Worm (Caenorhabditis elegans): ENCODE results near the gene F07F6.7.

F07F6.7 gene

ce11 chrII:5408924-5409323, 14.7 kb downstream of the F07F6.7 start, which contains the start of the genes EEED8.12 and EEED8.4:
Gene EEED8.12 (minus strand): TSS chrII:5409024.
Gene EEED8.4 (plus strand): TSS chrII:5409319.
- TF ChIP-seq dve-1 (tag; optimal IDR thresholded peaks at IDR 0.05; ENCODE audit: insufficient read depth): no peak
- TF ChIP-seq cey-2 (tag; optimal IDR thresholded peaks at IDR 0.05; ENCODE audit: borderline replicate concordance, insufficient read depth): no peak
- no peak for TF ChIP-seq saeg-2 (GFP tag; IDR thresholded peaks at IDR 0.05)
- TF ChIP-seq F37D6.2 (tag; optimal IDR thresholded peaks at IDR 0.05): no peak
- TF ChIP-seq ceh-62 (tag; optimal IDR thresholded peaks at IDR 0.05): no peak
- TF ChIP-seq ces-1 (GFP tag; optimal IDR thresholded peaks at IDR 0.05): no peak
- TF ChIP-seq ama-1 (optimal IDR thresholded peaks at IDR 0.05): no peak
- no peak for TF ChIP-seq nhr-41 (GFP tag; IDR thresholded peaks at IDR 0.05)
- no peak for TF ChIP-seq zag-1 (tag; optimal IDR thresholded peaks at IDR 0.05)

DNA sequence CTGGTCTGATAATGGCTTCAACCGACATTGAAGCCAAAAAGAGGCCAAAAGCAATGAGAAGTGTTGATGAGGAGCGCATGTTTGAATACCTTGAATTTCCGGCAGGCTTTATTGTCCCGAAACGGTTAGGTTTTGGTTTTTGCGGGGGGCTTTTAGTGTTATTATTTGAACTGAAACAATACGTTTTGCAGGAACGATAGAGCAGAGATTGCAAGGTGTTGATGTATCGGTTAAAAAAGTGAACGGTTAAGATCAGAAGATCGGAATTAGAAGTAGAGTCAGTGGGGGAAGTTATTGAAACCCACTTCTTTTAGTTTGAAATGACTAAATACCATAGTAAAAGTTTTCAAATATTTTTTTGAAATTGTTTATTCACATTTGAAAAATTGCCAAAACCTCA, 16.1 kb downstream of the F07F6.7 start, which contains the start of gene clec-141:
clec-141 (minus strand) TSS at position 101 of the 400 bp plus-strand sequence.
- TF ChIP-seq lin-29 (GFP tag; IDR thresholded peaks at IDR 0.05): no peak
- TF ChIP-seq nhr-25 (tag; optimal IDR thresholded peaks at IDR 0.05; ENCODE audit: borderline replicate concordance, insufficient read depth): no peak
- TF ChIP-seq lin-39 (tag; optimal IDR thresholded peaks at IDR 0.05): no peak
- TF ChIP-seq mxl-2 (GFP tag; conservative IDR thresholded peaks at IDR 0.05): no peak
- TF ChIP-seq attf-4 (tag; optimal IDR thresholded peaks at IDR 0.05): no peak

ce11 chrII:5399201-5399600, 24.5 kb downstream of the F07F6.7 start, which contains the start of gene mog-5:
Gene mog-5 (plus strand): TSS chrII:5399538.
- peak; percentile 26 for TF ChIP-seq dpl-1 (GFP tag; optimal IDR thresholded peaks at IDR 0.05)
- TF ChIP-seq madf-5 (GFP tag; IDR thresholded peaks at IDR 0.05): no peak
- no peak for TF ChIP-seq pha-4 (GFP tag; IDR thresholded peaks at IDR 0.05)
- TF ChIP-seq pha-4 (tag; optimal IDR thresholded peaks at IDR 0.05): peak; percentile 25
- no peak for TF ChIP-seq mxl-3 (GFP tag; optimal IDR thresholded peaks at IDR 0.05)
- TF ChIP-seq lin-38 (GFP tag; IDR thresholded peaks at IDR 0.05): peak; percentile 40; the same call in 1 of the 2 replicates
- no peak for TF ChIP-seq ctbp-1 (GFP tag; IDR thresholded peaks at IDR 0.05)
- peak; percentile 77 for TF ChIP-seq mes-2 (tag; optimal IDR thresholded peaks at IDR 0.05; ENCODE audit: poor library complexity, severe bottlenecking)
- peak; percentile 23 for TF ChIP-seq hlh-30 (tag; optimal IDR thresholded peaks at IDR 0.05; ENCODE audit: insufficient read depth)
- TF ChIP-seq D1046.2 (GFP tag; IDR thresholded peaks at IDR 0.05): no peak
- no peak for TF ChIP-seq lsy-2 (tag; optimal IDR thresholded peaks at IDR 0.05)
- no peak for TF ChIP-seq nhr-48 (tag; optimal IDR thresholded peaks at IDR 0.05)
- TF ChIP-seq ama-1 (optimal IDR thresholded peaks at IDR 0.05): no peak

DNA sequence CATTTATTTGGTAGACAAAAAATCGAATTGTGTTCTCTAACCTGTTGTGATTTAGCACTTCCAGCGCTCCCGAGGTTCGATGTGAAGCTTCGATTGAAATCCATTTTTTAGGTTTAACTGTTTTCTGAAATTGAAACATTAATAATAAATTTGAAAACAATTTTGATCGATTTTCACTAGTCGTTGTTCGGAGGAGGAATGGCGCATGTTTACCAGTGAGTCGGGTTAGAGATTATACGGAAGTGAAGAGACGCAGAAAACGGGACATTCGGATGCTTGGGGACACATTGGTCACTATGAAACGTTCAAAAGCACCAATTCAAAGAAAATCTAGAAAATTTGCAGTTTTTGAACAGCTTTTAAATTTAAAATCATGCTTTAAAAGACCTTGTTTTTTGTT, 24.9 kb downstream of the F07F6.7 start, which contains the start of gene fbxl-3:
fbxl-3 (minus strand) TSS at position 124 of the 400 bp plus-strand sequence.
- TF ChIP-seq lsy-2 (tag; optimal IDR thresholded peaks at IDR 0.05) (no peak), hif-1 (tag; optimal IDR thresholded peaks at IDR 0.05) (no peak), hlh-11 (tag; optimal IDR thresholded peaks at IDR 0.05) (peak; percentile 11), nhr-28 (tag; optimal IDR thresholded peaks at IDR 0.05) (peak; percentile 2), fkh-10 (GFP tag; optimal IDR thresholded peaks at IDR 0.05) (no peak), egl-43 (GFP tag; IDR thresholded peaks at IDR 0.05) (no peak), aha-1 (tag) (no peak), nhr-237 (tag; optimal IDR thresholded peaks at IDR 0.05) (no peak), nhr-11 (tag; optimal IDR thresholded peaks at IDR 0.05) (no peak), skn-1 (tag; optimal IDR thresholded peaks at IDR 0.05) (no peak), daf-16 (GFP tag; optimal IDR thresholded peaks at IDR 0.05) (no peak), daf-16 (tag; optimal IDR thresholded peaks at IDR 0.05) (peak; percentile 61), lin-13 (GFP tag; optimal IDR thresholded peaks at IDR 0.05) (no peak), nhr-77 (tag; optimal IDR thresholded peaks at IDR 0.05) (no peak), ces-1 (GFP tag; optimal IDR thresholded peaks at IDR 0.05) (no peak), spr-3 (GFP tag; optimal IDR thresholded peaks at IDR 0.05) (no peak), ceh-20 (GFP tag; IDR thresholded peaks at IDR 0.05) (no peak)

Measured in whole organism, L4 larva.